Fruit fly (Drosophila melanogaster) whole organism, embryonic: ENCODE data around the gene CG16779.
A peak's percentile ranks its signal among the peaks of the same experiment; 100 is the strongest.

ENCODE experiments used
- Atf-2 ChIP-seq: fragments of 200-800 bp; sonication (Bioruptor generic); optimal IDR thresholded peaks from 2 replicates; lab custom pipeline; 2016; ENCODE audit warnings: missing biosample characterization, missing genetic modification characterization
- CG10431 ChIP-seq: fragments of 200-800 bp; sonication (Bioruptor generic); optimal IDR thresholded peaks from 3 replicates; lab custom pipeline; 2018; ENCODE audit warnings: missing biosample characterization, mild to moderate bottlenecking, missing genetic modification characterization
- CG10654 ChIP-seq: fragments of 200-800 bp; sonication (Bioruptor generic); optimal IDR thresholded peaks from 2 replicates; lab custom pipeline; 2016; ENCODE audit warnings: missing biosample characterization, missing genetic modification characterization
- CG11456 ChIP-seq: fragments of 200-800 bp; sonication (Bioruptor generic); IDR thresholded peaks from 3 replicates; pipeline ENCODE4 v1.3.6; 2022; ENCODE audit warnings: missing biosample characterization, missing genetic modification characterization
- CG12659 ChIP-seq: fragments of 200-800 bp; sonication (Bioruptor generic); optimal IDR thresholded peaks from 3 replicates; lab custom pipeline; 2017; ENCODE audit warnings: mild to moderate bottlenecking, missing biosample characterization, missing genetic modification reagents, missing genetic modification characterization
- CG12769 ChIP-seq: fragments of 200-800 bp; sonication (Bioruptor generic); optimal IDR thresholded peaks from 2 replicates; lab custom pipeline; 2019; ENCODE audit warnings: missing biosample characterization, mild to moderate bottlenecking, missing genetic modification characterization, moderate library complexity
- CG17186 ChIP-seq: fragments of 200-800 bp; sonication (Bioruptor generic); optimal IDR thresholded peaks from 3 replicates; lab custom pipeline; 2017; ENCODE audit warnings: missing biosample characterization, missing genetic modification reagents, missing genetic modification characterization
- CG17829 ChIP-seq: fragments of 200-800 bp; optimal IDR thresholded peaks from 2 replicates; lab custom pipeline; 2019; ENCODE audit warnings: missing biosample characterization, mild to moderate bottlenecking, missing genetic modification characterization, moderate library complexity
- CG18599 ChIP-seq: fragments of 200-800 bp; sonication (Bioruptor generic); optimal IDR thresholded peaks from 3 replicates; lab custom pipeline; 2017; ENCODE audit warnings: missing biosample characterization, missing genetic modification characterization, mild to moderate bottlenecking, moderate library complexity, missing genetic modification reagents
- CG2120 ChIP-seq: fragments of 200-800 bp; sonication (Bioruptor generic); optimal IDR thresholded peaks from 3 replicates; lab custom pipeline; 2016; ENCODE audit warnings: missing biosample characterization, missing genetic modification characterization
- CG4360 ChIP-seq: fragments of 200-800 bp; sonication (Bioruptor generic); IDR thresholded peaks from 2 replicates; pipeline ENCODE4 v1.3.6; 2022; ENCODE audit warnings: missing biosample characterization, missing genetic modification characterization
- CG43689 ChIP-seq: fragments of 200-800 bp; sonication (Bioruptor generic); IDR thresholded peaks from 2 replicates; pipeline ENCODE4 v1.3.6; 2022; ENCODE audit warnings: missing biosample characterization, missing genetic modification characterization
- CG6791 ChIP-seq: fragments of 200-800 bp; sonication (Bioruptor generic); IDR thresholded peaks from 3 replicates; pipeline ENCODE4 v1.3.6; 2022; ENCODE audit warnings: missing biosample characterization, missing genetic modification characterization; ENCODE audit not compliant: partially characterized antibody
- CG8944 ChIP-seq: fragments of 200-800 bp; sonication (Bioruptor generic); optimal IDR thresholded peaks from 3 replicates; lab custom pipeline; 2016; ENCODE audit warnings: missing biosample characterization, missing genetic modification characterization
- CG9609 ChIP-seq: fragments of 200-800 bp; sonication (Bioruptor generic); optimal IDR thresholded peaks from 3 replicates; lab custom pipeline; 2016; ENCODE audit warnings: missing biosample characterization, missing genetic modification characterization
- D19B ChIP-seq: fragments of 200-800 bp; sonication (Bioruptor generic); optimal IDR thresholded peaks from 2 replicates; lab custom pipeline; 2017; ENCODE audit warnings: missing biosample characterization, mild to moderate bottlenecking, missing genetic modification characterization
- Dfd ChIP-seq, 2 experiments: fragments of >200 bp; optimal IDR thresholded peaks; 2 replicates each; lab custom pipeline; 2017; ENCODE audit warnings: missing biosample characterization in 2 of 2, missing genetic modification characterization in 2 of 2
- Gsc ChIP-seq: fragments of 200-800 bp; sonication (Bioruptor generic); IDR thresholded peaks from 2 replicates; pipeline ENCODE4 v1.3.6; 2022; ENCODE audit warnings: missing biosample characterization, missing genetic modification characterization
- HLH3B ChIP-seq: fragments of 200-800 bp; sonication (Bioruptor generic); IDR thresholded peaks from 2 replicates; pipeline ENCODE4 v1.3.6; 2022; ENCODE audit warnings: missing biosample characterization, missing genetic modification characterization
- Hand ChIP-seq: fragments of 200-800 bp; sonication (Bioruptor generic); optimal IDR thresholded peaks from 2 replicates; lab custom pipeline; 2017; ENCODE audit warnings: mild to moderate bottlenecking, missing biosample characterization, missing genetic modification reagents, missing genetic modification characterization
- Hr78 ChIP-seq, 2 experiments: fragments of 200-800 bp in 1 of 2; fragments of >200 bp in 1 of 2; sonication (Bioruptor generic) in 1 of 2; optimal IDR thresholded peaks; 2 replicates each; lab custom pipeline; 2017 to 2019; ENCODE audit warnings: missing biosample characterization in 2 of 2, missing genetic modification characterization in 2 of 2, mild to moderate bottlenecking in 1 of 2, moderate library complexity in 1 of 2
- Mad ChIP-seq: fragments of 200-800 bp; sonication (Bioruptor generic); optimal IDR thresholded peaks from 2 replicates; lab custom pipeline; 2016; ENCODE audit warnings: missing biosample characterization, missing genetic modification characterization
- Nf-YA ChIP-seq: fragments of 200-800 bp; sonication (Bioruptor generic); IDR thresholded peaks from 2 replicates; pipeline ENCODE4 v1.3.6; 2022; ENCODE audit warnings: missing biosample characterization, missing genetic modification characterization
- Opbp ChIP-seq: fragments of 200-800 bp; sonication (Bioruptor generic); IDR thresholded peaks from 3 replicates; pipeline ENCODE4 v1.3.6; 2022; ENCODE audit warnings: missing biosample characterization, missing genetic modification characterization; ENCODE audit not compliant: partially characterized antibody
- Ravus ChIP-seq: fragments of 200-800 bp; sonication (Bioruptor generic); IDR thresholded peaks from 2 replicates; pipeline ENCODE4 v1.3.6; 2022; ENCODE audit warnings: missing biosample characterization, missing genetic modification characterization
- Rx ChIP-seq: fragments of 200-800 bp; sonication (Bioruptor generic); IDR thresholded peaks from 2 replicates; pipeline ENCODE4 v1.3.6; 2022; ENCODE audit warnings: missing biosample characterization, missing genetic modification characterization
- Side ChIP-seq: fragments of 200-800 bp; sonication (Bioruptor generic); optimal IDR thresholded peaks from 2 replicates; lab custom pipeline; 2016; ENCODE audit warnings: missing biosample characterization, missing genetic modification characterization
- Sry-β ChIP-seq: fragments of 200-800 bp; sonication (Bioruptor generic); optimal IDR thresholded peaks from 2 replicates; lab custom pipeline; 2018; ENCODE audit warnings: missing biosample characterization, mild to moderate bottlenecking, missing genetic modification characterization, moderate library complexity
- Stat92E ChIP-seq, 3 experiments: fragments of >200 bp in 2 of 3; fragments of 200-800 bp in 1 of 3; sonication (Bioruptor generic) in 1 of 3; optimal IDR thresholded peaks; 2 replicates each; lab custom pipeline; 2017 to 2019; ENCODE audit warnings: missing biosample characterization in 3 of 3, missing genetic modification characterization in 3 of 3, mild to moderate bottlenecking in 1 of 3, moderate library complexity in 1 of 3
- Tbp ChIP-seq: fragments of >200 bp; optimal IDR thresholded peaks from 2 replicates; lab custom pipeline; 2018; ENCODE audit warnings: missing biosample characterization, missing genetic modification characterization
- Trl ChIP-seq, 3 experiments: fragments of >200 bp in 2 of 3; fragments of 200-800 bp in 1 of 3; sonication (Bioruptor generic) in 1 of 3; optimal IDR thresholded peaks; 2 replicates in 1 of 3; 3 replicates in 2 of 3; lab custom pipeline; 2016 to 2017; ENCODE audit warnings: missing biosample characterization in 1 of 3, missing genetic modification characterization in 1 of 3
- amos ChIP-seq: fragments of 200-800 bp; sonication (Bioruptor generic); IDR thresholded peaks from 2 replicates; pipeline ENCODE4 v1.3.6; 2022; ENCODE audit warnings: missing biosample characterization, missing genetic modification characterization; ENCODE audit not compliant: partially characterized antibody
- ash1 ChIP-seq: fragments of 200-800 bp; sonication (Bioruptor generic); optimal IDR thresholded peaks from 2 replicates; lab custom pipeline; 2018; ENCODE audit warnings: missing biosample characterization, mild to moderate bottlenecking, missing genetic modification characterization
- cas ChIP-seq: fragments of 200-800 bp; sonication (Bioruptor generic); IDR thresholded peaks from 2 replicates; pipeline ENCODE4 v1.3.6; 2022; ENCODE audit warnings: missing biosample characterization, missing genetic modification characterization
- disco-r ChIP-seq: fragments of 200-800 bp; sonication (Bioruptor generic); optimal IDR thresholded peaks from 2 replicates; lab custom pipeline; 2016; ENCODE audit warnings: missing biosample characterization, missing genetic modification characterization
- dm ChIP-seq: fragments of 200-800 bp; sonication (Bioruptor generic); optimal IDR thresholded peaks from 3 replicates; lab custom pipeline; 2016; ENCODE audit warnings: missing biosample characterization, missing genetic modification characterization
- dpn ChIP-seq, 2 experiments: fragments of 200-800 bp; sonication (Bioruptor generic); optimal IDR thresholded peaks; 3 replicates each; lab custom pipeline; 2016; ENCODE audit warnings: missing biosample characterization in 2 of 2, missing genetic modification characterization in 2 of 2
- fd96Cb ChIP-seq: fragments of 200-800 bp; sonication (Bioruptor generic); optimal IDR thresholded peaks from 2 replicates; lab custom pipeline; 2018; ENCODE audit warnings: missing biosample characterization, mild to moderate bottlenecking, missing genetic modification characterization, moderate library complexity
- ind ChIP-seq: fragments of 200-800 bp; sonication (Bioruptor generic); optimal IDR thresholded peaks from 3 replicates; lab custom pipeline; 2016; ENCODE audit warnings: missing biosample characterization, missing genetic modification characterization
- mirr ChIP-seq: fragments of 200-800 bp; sonication (Bioruptor generic); optimal IDR thresholded peaks from 3 replicates; lab custom pipeline; 2018; ENCODE audit warnings: missing biosample characterization, mild to moderate bottlenecking, missing genetic modification characterization
- nerfin-2 ChIP-seq: fragments of 200-800 bp; sonication (Bioruptor generic); IDR thresholded peaks from 2 replicates; pipeline ENCODE4 v1.3.6; 2022; ENCODE audit warnings: missing biosample characterization, missing genetic modification characterization; ENCODE audit not compliant: partially characterized antibody
- row ChIP-seq: fragments of 200-800 bp; sonication (Bioruptor generic); IDR thresholded peaks from 3 replicates; pipeline ENCODE4 v1.3.6; 2022; ENCODE audit warnings: missing biosample characterization, missing genetic modification characterization
- sd ChIP-seq: fragments of 200-800 bp; sonication (Bioruptor generic); optimal IDR thresholded peaks from 3 replicates; lab custom pipeline; 2018; ENCODE audit warnings: missing biosample characterization, mild to moderate bottlenecking, missing genetic modification characterization, moderate library complexity
- shn ChIP-seq: fragments of 200-800 bp; sonication (Bioruptor generic); optimal IDR thresholded peaks from 3 replicates; lab custom pipeline; 2016; ENCODE audit warnings: missing biosample characterization, missing genetic modification characterization
- stc ChIP-seq: fragments of 200-800 bp; sonication (Bioruptor generic); IDR thresholded peaks from 2 replicates; pipeline ENCODE4 v1.3.6; 2022; ENCODE audit warnings: missing biosample characterization, missing genetic modification characterization
- stwl ChIP-seq: fragments of 200-800 bp; sonication (Bioruptor generic); optimal IDR thresholded peaks from 3 replicates; lab custom pipeline; 2018; ENCODE audit warnings: missing biosample characterization, mild to moderate bottlenecking, missing genetic modification characterization, moderate library complexity
- unpg ChIP-seq: fragments of 200-800 bp; sonication (Bioruptor generic); optimal IDR thresholded peaks from 3 replicates; lab custom pipeline; 2018; ENCODE audit warnings: missing biosample characterization, mild to moderate bottlenecking, missing genetic modification characterization, moderate library complexity

Gene CG16779

dm6 chr3R:9533181-9534124 is 40.0 kb upstream of the CG16779 start (continued):
- peak in 1 of 3 experiments; percentile 51 for TF ChIP-seq Stat92E (GFP tag; optimal IDR thresholded peaks at IDR 0.05; lab: Kevin White, UChicago)
- no peak for TF ChIP-seq Tbp
- TF ChIP-seq dpn (GFP tag; optimal IDR thresholded peaks at IDR 0.05; lab: Kevin White, UChicago), result peak; percentile 94 to 95
- peak; percentile 89 for TF ChIP-seq CG9609 (GFP tag; lab: Kevin White, UChicago)
- peak; percentile 94 for TF ChIP-seq D19B
- TF ChIP-seq CG17186, result peak; percentile 79
- TF ChIP-seq CG18599 (GFP tag; lab: Kevin White, UChicago), result peak; percentile 97
- peak; percentile 56 for TF ChIP-seq Ravus (GFP tag; lab: Robert Waterston, UW)
- peak; percentile 93 to 95 for TF ChIP-seq Trl (optimal IDR thresholded peaks at IDR 0.05; lab: Kevin White, UChicago)
- peak; percentile 93 for TF ChIP-seq Trl (GFP tag; optimal IDR thresholded peaks at IDR 0.05; lab: Kevin White, UChicago)
- peak; percentile 92 for TF ChIP-seq shn (GFP tag; lab: Kevin White, UChicago)
- no peak for TF ChIP-seq amos (GFP tag; lab: Robert Waterston, UW)
- TF ChIP-seq row, result peak; percentile 94
- TF ChIP-seq stc, result peak; percentile 74
- peak; percentile 74 for TF ChIP-seq dm (GFP tag; lab: Kevin White, UChicago)
- peak; percentile 80 for TF ChIP-seq mirr (GFP tag; lab: Kevin White, UChicago)
- TF ChIP-seq cas, result peak; percentile 61
- TF ChIP-seq CG2120 (GFP tag; lab: Kevin White, UChicago), result peak; percentile 97
- TF ChIP-seq nerfin-2 (GFP tag; lab: Robert Waterston, UW), result 0 out of 2 replicates have a peak, but pooled peaks have one; percentile 34
- peak; percentile 53; the same call in 1 of the 2 replicates for TF ChIP-seq Rx (GFP tag; lab: Robert Waterston, UW)
- peak; percentile 97 for TF ChIP-seq Hand (GFP tag; lab: Kevin White, UChicago)
- TF ChIP-seq Opbp (GFP tag; lab: Robert Waterston, UW), result no peak
- TF ChIP-seq ind (GFP tag; lab: Kevin White, UChicago), result peak; percentile 96
- peak; percentile 86 for TF ChIP-seq disco-r (GFP tag; lab: Kevin White, UChicago)
- peak; percentile 78 for TF ChIP-seq Gsc (GFP tag; lab: Robert Waterston, UW)
- peak; percentile 72 for TF ChIP-seq HLH3B (GFP tag; lab: Robert Waterston, UW)
- peak; percentile 99 for TF ChIP-seq CG12659
- peak; percentile 92 for TF ChIP-seq Mad (GFP tag; lab: Kevin White, UChicago)
- peak; percentile 33 for TF ChIP-seq ash1 (GFP tag; lab: Kevin White, UChicago)
- peak; percentile 90 for TF ChIP-seq Atf-2 (GFP tag; lab: Kevin White, UChicago)
- TF ChIP-seq CG8944 (GFP tag; lab: Kevin White, UChicago), result peak; percentile 82
- TF ChIP-seq CG10431 (GFP tag; lab: Kevin White, UChicago), result peak; percentile 91
- peak; percentile 90 for TF ChIP-seq Side (GFP tag; lab: Kevin White, UChicago)
- TF ChIP-seq CG12769 (tag; lab: Kevin White, UChicago), result peak; percentile 89
- 0 out of 2 replicates have a peak, but pooled peaks have one; percentile 41 for TF ChIP-seq CG4360
- TF ChIP-seq CG43689, result peak; percentile 61
- peak; percentile 94 for TF ChIP-seq fd96Cb
- TF ChIP-seq stwl (tag; lab: Kevin White, UChicago), result no peak
- peak; percentile 95 for TF ChIP-seq CG10654 (GFP tag; lab: Kevin White, UChicago)
- TF ChIP-seq sd (tag; lab: Kevin White, UChicago), result peak; percentile 79
- TF ChIP-seq Sry-β (GFP tag; lab: Kevin White, UChicago), result peak; percentile 71
- TF ChIP-seq Hr78 (GFP tag; optimal IDR thresholded peaks at IDR 0.05; lab: Kevin White, UChicago), result peak in 1 of 2 experiments; percentile 94
- peak; percentile 86 for TF ChIP-seq CG11456
- TF ChIP-seq unpg (GFP tag; lab: Kevin White, UChicago), result peak; percentile 91
- peak; percentile 96 for TF ChIP-seq CG17829 (tag; lab: Kevin White, UChicago)
- TF ChIP-seq Nf-YA (GFP tag; lab: Robert Waterston, UW), result peak; percentile 81
- TF ChIP-seq Dfd (GFP tag; optimal IDR thresholded peaks at IDR 0.05; lab: Kevin White, UChicago), result peak in 1 of 2 experiments; percentile 83
- TF ChIP-seq CG6791 (GFP tag; lab: Robert Waterston, UW), result no peak
